Worm (Caenorhabditis elegans) whole organism, L3 larva: ENCODE results near the gene glna-1.
A peak's percentile ranks its signal among the peaks of the same experiment; 100 is the strongest.

ENCODE experiments used
- R02D3.7 ChIP-seq: fragments of 150-350 bp; optimal IDR thresholded peaks from 2 replicates; lab custom pipeline; 2014; ENCODE audit warnings: missing biosample characterization, missing genetic modification characterization
- ZK546.5 ChIP-seq: sonication (generic microtip); optimal IDR thresholded peaks from 2 replicates; lab custom pipeline; 2017; ENCODE audit warnings: missing biosample characterization, missing genetic modification characterization
- ama-1 ChIP-seq: fragments of 150-350 bp; optimal IDR thresholded peaks from 2 replicates; lab custom pipeline; 2018
- ceh-82 ChIP-seq: fragments of 150-350 bp; optimal IDR thresholded peaks from 2 replicates; lab custom pipeline; 2014; ENCODE audit warnings: missing biosample characterization, missing genetic modification characterization
- ceh-9 ChIP-seq: sonication (generic microtip); optimal IDR thresholded peaks from 2 replicates; lab custom pipeline; 2018; ENCODE audit warnings: missing biosample characterization, missing genetic modification characterization
- daf-12 ChIP-seq: fragments of 150-350 bp; optimal IDR thresholded peaks from 2 replicates; lab custom pipeline; 2014; ENCODE audit warnings: missing biosample characterization, missing genetic modification reagents, missing genetic modification characterization
- egl-5 ChIP-seq: fragments of 150-350 bp; optimal IDR thresholded peaks from 2 replicates; lab custom pipeline; 2017; ENCODE audit warnings: missing biosample characterization, missing genetic modification reagents, missing genetic modification characterization, inconsistent platforms
- eor-1 ChIP-seq, 2 experiments: fragments of 150-350 bp; optimal IDR thresholded peaks; 2 replicates each; lab custom pipeline; 2014 to 2018; ENCODE audit warnings: missing biosample characterization in 2 of 2, missing genetic modification characterization in 2 of 2
- fkh-10 ChIP-seq: sonication (generic microtip); optimal IDR thresholded peaks from 2 replicates; lab custom pipeline; 2017; ENCODE audit warnings: missing biosample characterization, missing genetic modification reagents, missing genetic modification characterization
- fos-1 ChIP-seq: fragments of 150-350 bp; optimal IDR thresholded peaks from 2 replicates; lab custom pipeline; 2014; ENCODE audit warnings: missing biosample characterization, missing genetic modification characterization
- lin-39 ChIP-seq: fragments of 150-350 bp; optimal IDR thresholded peaks from 2 replicates; lab custom pipeline; 2018; ENCODE audit warnings: missing biosample characterization, missing genetic modification reagents, missing genetic modification characterization
- lsy-12 ChIP-seq: sonication (generic microtip); optimal IDR thresholded peaks from 2 replicates; lab custom pipeline; 2016; ENCODE audit warnings: mild to moderate bottlenecking, missing genetic modification characterization, missing compliant biosample characterization
- mdl-1 ChIP-seq: fragments of 150-350 bp; optimal IDR thresholded peaks from 2 replicates; lab custom pipeline; 2014; ENCODE audit warnings: missing biosample characterization, missing genetic modification characterization
- mml-1 ChIP-seq: fragments of 150-350 bp; sonication (generic microtip); optimal IDR thresholded peaks from 3 replicates; lab custom pipeline; 2014; ENCODE audit warnings: missing biosample characterization, missing genetic modification characterization
- nfya-1 ChIP-seq: sonication (generic microtip); optimal IDR thresholded peaks from 2 replicates; lab custom pipeline; 2017; ENCODE audit warnings: missing genetic modification characterization, mild to moderate bottlenecking, missing compliant biosample characterization, antibody characterized with exemption, moderate library complexity; ENCODE audit not compliant: insufficient read depth
- nhr-11 ChIP-seq: fragments of 150-350 bp; optimal IDR thresholded peaks from 2 replicates; lab custom pipeline; 2014; ENCODE audit warnings: missing biosample characterization, missing genetic modification characterization
- nhr-23 ChIP-seq: fragments of 150-350 bp; optimal IDR thresholded peaks from 2 replicates; lab custom pipeline; 2014; ENCODE audit warnings: missing biosample characterization, missing genetic modification reagents, missing genetic modification characterization
- nhr-237 ChIP-seq: fragments of 150-350 bp; optimal IDR thresholded peaks from 2 replicates; lab custom pipeline; 2014; ENCODE audit warnings: missing biosample characterization, missing genetic modification characterization
- nhr-25 ChIP-seq: sonication (generic microtip); optimal IDR thresholded peaks from 2 replicates; lab custom pipeline; 2017; ENCODE audit warnings: missing biosample characterization, missing genetic modification characterization
- nhr-43 ChIP-seq: sonication (generic microtip); optimal IDR thresholded peaks from 2 replicates; lab custom pipeline; 2016; ENCODE audit warnings: mild to moderate bottlenecking, missing genetic modification characterization, missing compliant biosample characterization; ENCODE audit not compliant: poor library complexity, severe bottlenecking
- nhr-67 ChIP-seq: fragments of 150-350 bp; optimal IDR thresholded peaks from 2 replicates; lab custom pipeline; 2014; ENCODE audit warnings: missing biosample characterization, missing genetic modification characterization
- nhr-77 ChIP-seq: fragments of 150-350 bp; optimal IDR thresholded peaks from 2 replicates; lab custom pipeline; 2014; ENCODE audit warnings: missing biosample characterization, missing genetic modification characterization
- pqm-1 ChIP-seq: fragments of 150-350 bp; optimal IDR thresholded peaks from 2 replicates; lab custom pipeline; 2017; ENCODE audit warnings: missing biosample characterization, missing genetic modification characterization, inconsistent platforms
- skn-1 ChIP-seq: fragments of 150-350 bp; optimal IDR thresholded peaks from 2 replicates; lab custom pipeline; 2014; ENCODE audit warnings: missing biosample characterization, missing genetic modification characterization
- tbx-2 ChIP-seq: sonication (generic microtip); optimal IDR thresholded peaks from 2 replicates; lab custom pipeline; 2016; ENCODE audit warnings: mild to moderate bottlenecking, missing genetic modification characterization, missing compliant biosample characterization
- unc-39 ChIP-seq: sonication (generic microtip); optimal IDR thresholded peaks from 4 replicates; lab custom pipeline; 2017; ENCODE audit warnings: missing biosample characterization, missing genetic modification characterization
- ztf-11 ChIP-seq: fragments of 150-350 bp; optimal IDR thresholded peaks from 2 replicates; lab custom pipeline; 2014; ENCODE audit warnings: missing biosample characterization, missing genetic modification characterization

The glna-1 gene

DNA sequence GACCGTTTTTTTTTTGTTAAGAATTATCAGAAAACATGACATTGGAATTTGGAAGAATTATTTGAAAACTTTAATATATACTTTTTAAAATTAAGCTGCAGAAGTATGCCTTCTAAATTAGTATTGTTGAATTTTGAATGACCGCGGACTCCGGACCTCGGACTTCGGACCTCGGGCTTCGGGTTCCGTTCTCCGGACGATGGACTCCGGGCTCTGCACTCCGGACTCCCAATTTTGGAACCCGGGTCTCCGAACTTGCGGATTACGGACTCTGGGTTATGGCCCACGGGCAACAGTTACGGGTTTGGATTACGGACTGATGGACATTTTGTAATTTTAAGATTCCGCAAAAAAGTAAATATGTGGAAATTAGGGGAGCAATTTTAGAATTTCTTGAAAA lies 49.7 kb downstream of the glna-1 start:
- TF ChIP-seq daf-12 (tag; lab: Kevin White, UChicago) (no peak), R02D3.7 (tag; lab: Kevin White, UChicago) (no peak), skn-1 (tag; lab: Kevin White, UChicago) (no peak), ceh-82 (no peak), nhr-67 (tag; lab: Kevin White, UChicago) (no peak), ztf-11 (tag; lab: Kevin White, UChicago) (no peak), nhr-77 (tag; lab: Kevin White, UChicago) (no peak), eor-1 (tag; optimal IDR thresholded peaks at IDR 0.05; lab: Kevin White, UChicago) (no peak), pqm-1 (tag; lab: Kevin White, UChicago) (no peak), lin-39 (tag; lab: Kevin White, UChicago) (no peak), unc-39 (tag; lab: Kevin White, UChicago) (no peak), nhr-23 (tag; lab: Kevin White, UChicago) (no peak), mml-1 (tag; lab: Kevin White, UChicago) (no peak), fkh-10 (no peak), nfya-1 (tag; lab: Kevin White, UChicago) (no peak), mdl-1 (no peak), lsy-12 (tag; lab: Kevin White, UChicago) (no peak), nhr-11 (no peak), tbx-2 (tag; lab: Kevin White, UChicago) (no peak), ZK546.5 (tag; lab: Kevin White, UChicago) (no peak)

DNA sequence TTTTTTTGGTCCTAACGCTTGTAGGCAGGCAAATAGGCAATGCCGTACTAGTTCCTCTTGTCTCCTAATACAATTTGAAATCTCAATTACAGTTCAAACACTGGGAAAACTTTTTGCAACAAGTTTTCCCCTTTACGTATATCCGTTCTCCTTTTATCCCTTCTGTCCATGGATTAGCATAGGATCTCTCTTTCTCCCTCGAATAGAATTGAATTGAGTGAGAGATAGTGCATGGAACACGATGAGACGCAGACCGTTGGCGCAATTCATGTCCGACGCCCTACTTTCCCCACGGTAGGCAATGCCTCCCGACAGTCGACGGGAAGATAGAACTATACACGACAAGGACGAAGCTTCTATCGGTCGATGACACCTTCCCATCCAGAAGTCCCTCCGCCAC lies 55.2 kb downstream of the glna-1 start, which contains the start of gene hhat-1:
Gene hhat-1, plus strand, starts transcription at position 301 of the 400 bp plus-strand sequence.
- TF ChIP-seq daf-12 (tag; lab: Kevin White, UChicago) (no peak), nhr-23 (tag; lab: Kevin White, UChicago) (peak; percentile 27), ceh-9 (tag; lab: Kevin White, UChicago) (no peak), ztf-11 (tag; lab: Kevin White, UChicago) (no peak), nhr-25 (no peak)

DNA sequence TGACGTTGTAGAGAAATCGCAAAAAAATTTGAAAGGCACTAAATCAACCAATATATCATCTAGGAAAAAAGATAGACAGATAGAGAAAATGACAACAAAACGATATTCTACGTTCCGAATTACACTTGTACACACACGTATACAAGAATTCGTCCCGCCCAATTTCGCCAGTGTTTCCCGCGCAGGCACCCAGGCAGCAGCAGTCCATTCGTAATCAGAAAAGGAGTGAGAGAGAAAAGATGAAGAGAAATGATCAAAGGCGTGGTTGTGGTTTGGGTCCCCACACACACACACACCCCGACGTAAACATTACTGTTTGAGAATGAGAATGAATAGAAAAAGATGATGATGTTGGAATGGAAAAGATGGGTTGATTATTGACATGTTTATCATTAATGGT lies 59.7 kb downstream of the glna-1 start:
- TF ChIP-seq nhr-23 (tag; lab: Kevin White, UChicago) (peak; percentile 17), mml-1 (tag; lab: Kevin White, UChicago) (no peak), fos-1 (tag; lab: Kevin White, UChicago) (no peak), nhr-25 (peak; percentile 40)

DNA sequence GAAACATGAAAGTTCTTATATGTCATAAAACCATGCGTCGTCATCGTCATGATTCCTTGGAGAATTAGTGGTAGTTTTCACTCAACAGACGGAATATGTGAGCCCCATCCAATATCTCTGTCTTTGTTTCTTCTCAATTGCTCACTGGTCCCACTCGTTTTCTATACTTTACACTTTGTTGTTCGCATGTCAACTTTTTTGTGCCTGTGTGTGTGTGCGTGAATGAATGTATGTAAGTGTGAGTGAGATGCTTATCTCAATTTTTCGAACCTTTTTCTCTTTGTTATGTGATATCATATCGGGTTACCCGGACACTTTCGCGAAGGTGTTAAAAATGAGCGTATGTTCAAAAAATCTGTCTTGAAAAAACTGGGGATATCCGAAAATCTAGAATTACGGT lies 61.2 kb downstream of the glna-1 start:
- no peak for TF ChIP-seq eor-1 (tag; optimal IDR thresholded peaks at IDR 0.05; lab: Kevin White, UChicago)
- TF ChIP-seq nhr-237: no peak
- no peak for TF ChIP-seq fos-1 (tag; lab: Kevin White, UChicago)
- TF ChIP-seq mml-1 (tag; lab: Kevin White, UChicago): no peak
- no peak for TF ChIP-seq nhr-23 (tag; lab: Kevin White, UChicago)
- TF ChIP-seq lin-39 (tag; lab: Kevin White, UChicago): peak; percentile 2
- no peak for TF ChIP-seq fkh-10
- no peak for TF ChIP-seq unc-39 (tag; lab: Kevin White, UChicago)
- no peak for TF ChIP-seq nhr-43
- TF ChIP-seq egl-5 (tag; lab: Kevin White, UChicago): peak; percentile 60
- no peak for TF ChIP-seq nhr-67 (tag; lab: Kevin White, UChicago)
- TF ChIP-seq ama-1 (lab: Kevin White, UChicago): no peak
- no peak for TF ChIP-seq R02D3.7 (tag; lab: Kevin White, UChicago)
- TF ChIP-seq mdl-1: no peak
